Worm (Caenorhabditis elegans) whole organism, young adult: Measurements from ENCODE around the gene sri-47.

Experiments used
- D2030.7 ChIP-seq: fragments of 200-800 bp; sonication (Bioruptor generic); IDR thresholded peaks from 2 replicates; pipeline ENCODE4 v1.3.6; 2022; ENCODE audit warnings: missing genetic modification reagents, missing genetic modification characterization, missing compliant biosample characterization
- F49E8.2 ChIP-seq: sonication (generic microtip); optimal IDR thresholded peaks from 3 replicates; lab custom pipeline; 2017; ENCODE audit warnings: missing genetic modification characterization, mild to moderate bottlenecking, missing compliant biosample characterization, antibody characterized with exemption, moderate library complexity; ENCODE audit not compliant: insufficient read depth
- F57C9.4 ChIP-seq: sonication (generic microtip); optimal IDR thresholded peaks from 2 replicates; lab custom pipeline; 2017; ENCODE audit warnings: mild to moderate bottlenecking, missing genetic modification characterization, missing compliant biosample characterization
- K12H6.12 ChIP-seq: fragments of 200-800 bp; sonication (Bioruptor generic); optimal IDR thresholded peaks from 2 replicates; lab custom pipeline; 2018; ENCODE audit warnings: mild to moderate bottlenecking, missing genetic modification characterization, missing compliant biosample characterization
- Y53F4B.3 ChIP-seq: fragments of 200-800 bp; sonication (Bioruptor generic); IDR thresholded peaks from 2 replicates; pipeline ENCODE4 v1.3.6; 2022; ENCODE audit warnings: missing genetic modification reagents, missing genetic modification characterization, missing compliant biosample characterization
- atf-7 ChIP-seq: sonication (generic microtip); optimal IDR thresholded peaks from 2 replicates; lab custom pipeline; 2017; ENCODE audit warnings: mild to moderate bottlenecking, missing genetic modification characterization, missing compliant biosample characterization
- attf-3 ChIP-seq: fragments of 200-800 bp; sonication (Bioruptor generic); conservative IDR thresholded peaks from 2 replicates; pipeline ENCODE4 v1.3.6; 2022; ENCODE audit warnings: missing genetic modification reagents, missing genetic modification characterization, missing compliant biosample characterization
- bed-1 ChIP-seq: fragments of 200-800 bp; sonication (Bioruptor generic); IDR thresholded peaks from 2 replicates; pipeline ENCODE4 v1.3.6; 2022; ENCODE audit warnings: missing genetic modification reagents, missing genetic modification characterization, missing compliant biosample characterization
- bed-2 ChIP-seq: fragments of 200-800 bp; sonication (Bioruptor generic); IDR thresholded peaks from 2 replicates; pipeline ENCODE4 v1.3.6; 2022; ENCODE audit warnings: missing genetic modification reagents, missing genetic modification characterization, missing compliant biosample characterization
- ccch-3 ChIP-seq: fragments of 200-800 bp; sonication (Bioruptor generic); optimal IDR thresholded peaks from 2 replicates; lab custom pipeline; 2018; ENCODE audit warnings: mild to moderate bottlenecking, missing genetic modification characterization, missing compliant biosample characterization
- cebp-1 ChIP-seq, 2 experiments: fragments of 200-800 bp in 1 of 2; sonication (Bioruptor generic) in 1 of 2; sonication (generic microtip) in 1 of 2; IDR thresholded peaks in 1 of 2; optimal IDR thresholded peaks in 1 of 2; 2 replicates each; pipeline versions ENCODE4 v1.3.6 to Lab custom; 2017 to 2022; ENCODE audit warnings: missing compliant biosample characterization in 2 of 2, missing genetic modification characterization in 2 of 2, mild to moderate bottlenecking in 1 of 2, missing genetic modification reagents in 1 of 2, moderate library complexity in 1 of 2
- ceh-100 ChIP-seq: fragments of 200-800 bp; sonication (Bioruptor generic); IDR thresholded peaks from 2 replicates; pipeline ENCODE4 v1.3.6; 2022; ENCODE audit warnings: missing genetic modification reagents, missing genetic modification characterization, missing compliant biosample characterization
- ceh-79 ChIP-seq: sonication (generic microtip); optimal IDR thresholded peaks from 2 replicates; lab custom pipeline; 2017; ENCODE audit warnings: mild to moderate bottlenecking, missing genetic modification characterization, missing compliant biosample characterization
- die-1 ChIP-seq: sonication (generic microtip); optimal IDR thresholded peaks from 2 replicates; lab custom pipeline; 2016; ENCODE audit warnings: missing genotype, mild to moderate bottlenecking, missing genetic modification characterization, missing compliant biosample characterization
- dox-1 ChIP-seq: fragments of 200-800 bp; sonication (Bioruptor generic); IDR thresholded peaks from 2 replicates; pipeline ENCODE4 v1.3.6; 2022; ENCODE audit warnings: missing genetic modification reagents, missing genetic modification characterization, missing compliant biosample characterization
- egl-18 ChIP-seq: fragments of 200-800 bp; sonication (Bioruptor generic); IDR thresholded peaks from 2 replicates; pipeline ENCODE4 v1.3.6; 2022; ENCODE audit warnings: missing genetic modification reagents, missing genetic modification characterization, missing compliant biosample characterization
- hlh-12 ChIP-seq: sonication (generic microtip); optimal IDR thresholded peaks from 2 replicates; lab custom pipeline; 2016; ENCODE audit warnings: missing genetic modification characterization, missing compliant biosample characterization
- lag-1 ChIP-seq: fragments of 200-800 bp; sonication (Bioruptor generic); IDR thresholded peaks from 2 replicates; pipeline ENCODE4 v1.3.6; 2022; ENCODE audit warnings: missing genetic modification reagents, missing genetic modification characterization, missing compliant biosample characterization
- lin-26 ChIP-seq: fragments of 200-800 bp; sonication (Bioruptor generic); IDR thresholded peaks from 2 replicates; pipeline ENCODE4 v1.3.6; 2022; ENCODE audit warnings: missing genetic modification reagents, missing genetic modification characterization, missing compliant biosample characterization
- lin-35 ChIP-seq, 3 experiments: fragments of 150-350 bp in 2 of 3; sonication (generic microtip) in 1 of 3; optimal IDR thresholded peaks; 2 replicates each; lab custom pipeline; 2014 to 2018; ENCODE audit warnings: missing biosample characterization in 3 of 3, missing genetic modification characterization in 3 of 3, missing genetic modification reagents in 3 of 3
- madf-8 ChIP-seq: fragments of 200-800 bp; sonication (Bioruptor generic); conservative IDR thresholded peaks from 2 replicates; pipeline ENCODE4 v1.3.6; 2022; ENCODE audit warnings: missing genetic modification reagents, missing genetic modification characterization, missing compliant biosample characterization
- mes-4 ChIP-seq: sonication (generic microtip); optimal IDR thresholded peaks from 2 replicates; lab custom pipeline; 2016; ENCODE audit warnings: missing genotype, missing genetic modification characterization, missing compliant biosample characterization
- mxl-1 ChIP-seq: sonication (generic microtip); optimal IDR thresholded peaks from 2 replicates; lab custom pipeline; 2016; ENCODE audit warnings: missing genetic modification characterization, missing compliant biosample characterization
- nhr-120 ChIP-seq: fragments of 200-800 bp; sonication (Bioruptor generic); IDR thresholded peaks from 2 replicates; pipeline ENCODE4 v1.3.6; 2022; ENCODE audit warnings: missing genetic modification characterization, missing compliant biosample characterization
- nhr-80 ChIP-seq: sonication (generic microtip); optimal IDR thresholded peaks from 2 replicates; lab custom pipeline; 2016; ENCODE audit warnings: missing genetic modification characterization, missing compliant biosample characterization
- pbrm-1 ChIP-seq: fragments of 200-800 bp; sonication (Bioruptor generic); IDR thresholded peaks from 2 replicates; pipeline ENCODE4 v1.3.6; 2022; ENCODE audit warnings: missing genetic modification reagents, missing genetic modification characterization, missing compliant biosample characterization
- sdz-38 ChIP-seq: sonication (generic microtip); optimal IDR thresholded peaks from 2 replicates; lab custom pipeline; 2016; ENCODE audit warnings: missing genotype, missing genetic modification characterization, missing compliant biosample characterization
- snpc-4 ChIP-seq, 5 experiments: fragments of 150-350 bp in 1 of 5; sonication (generic microtip) in 4 of 5; optimal IDR thresholded peaks; 2 replicates each; lab custom pipeline; 2014 to 2018; ENCODE audit warnings: missing genetic modification characterization in 5 of 5, missing biosample characterization in 3 of 5, antibody characterized with exemption in 2 of 5, mild to moderate bottlenecking in 2 of 5, missing compliant biosample characterization in 2 of 5, missing genotype in 2 of 5, moderate library complexity in 2 of 5, missing genetic modification reagents in 1 of 5
- sptf-2 ChIP-seq: fragments of 200-800 bp; sonication (Bioruptor generic); optimal IDR thresholded peaks from 2 replicates; lab custom pipeline; 2018; ENCODE audit warnings: mild to moderate bottlenecking, missing genetic modification characterization, missing compliant biosample characterization
- tbp1 ChIP-seq: fragments of 200-800 bp; sonication (Bioruptor generic); optimal IDR thresholded peaks from 2 replicates; lab custom pipeline; 2018; ENCODE audit warnings: mild to moderate bottlenecking, missing genetic modification characterization, missing compliant biosample characterization
- unc-130 ChIP-seq: sonication (generic microtip); optimal IDR thresholded peaks from 2 replicates; lab custom pipeline; 2016; ENCODE audit warnings: missing genetic modification reagents, missing genetic modification characterization, missing compliant biosample characterization
- zfh-2 ChIP-seq: fragments of 200-800 bp; sonication (Bioruptor generic); conservative IDR thresholded peaks from 2 replicates; pipeline ENCODE4 v1.3.6; 2022; ENCODE audit warnings: missing genetic modification reagents, missing genetic modification characterization, missing compliant biosample characterization
- ztf-28 ChIP-seq: fragments of 200-800 bp; sonication (Bioruptor generic); IDR thresholded peaks from 2 replicates; pipeline ENCODE4 v1.3.6; 2022; ENCODE audit warnings: missing genetic modification reagents, missing genetic modification characterization, missing compliant biosample characterization

The sri-47 gene

DNA sequence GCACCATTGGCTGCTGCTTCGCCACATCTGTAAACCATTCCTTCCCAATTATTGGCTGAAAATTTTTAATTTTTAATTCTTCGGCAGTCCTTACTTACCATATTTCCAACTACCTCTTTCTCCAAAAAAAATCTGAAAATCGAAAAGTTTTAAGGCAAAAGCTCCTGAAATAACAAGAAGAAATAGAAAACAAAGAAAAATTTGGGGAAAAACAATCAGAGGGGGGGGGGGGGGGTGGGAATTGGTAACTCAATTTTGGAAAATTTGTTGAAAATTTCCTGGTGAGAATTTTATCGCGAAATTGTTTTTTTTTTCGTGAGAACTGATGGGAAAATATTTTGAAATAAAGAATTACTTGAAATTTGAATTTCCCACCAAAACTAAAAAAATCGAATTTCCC lies 35.8 kb downstream of the sri-47 start, which contains the start of gene set-11:
set-11 (minus strand) TSS at position 101 of the 400 bp plus-strand sequence.
- TF ChIP-seq hlh-12 = no peak
- TF ChIP-seq mxl-1 (tag; lab: Kevin White, UChicago) = no peak
- no peak for TF ChIP-seq ccch-3 (GFP tag; lab: Kevin White, UChicago)
- no peak for TF ChIP-seq unc-130
- no peak for TF ChIP-seq sptf-2 (GFP tag; lab: Kevin White, UChicago)
- TF ChIP-seq bed-2 (GFP tag; lab: Robert Waterston, UW) = no peak
- no peak for TF ChIP-seq madf-8 (GFP tag; lab: Robert Waterston, UW)
- TF ChIP-seq ceh-100 (GFP tag; lab: Robert Waterston, UW) = no peak
- TF ChIP-seq egl-18 (GFP tag; lab: Robert Waterston, UW) = no peak

DNA sequence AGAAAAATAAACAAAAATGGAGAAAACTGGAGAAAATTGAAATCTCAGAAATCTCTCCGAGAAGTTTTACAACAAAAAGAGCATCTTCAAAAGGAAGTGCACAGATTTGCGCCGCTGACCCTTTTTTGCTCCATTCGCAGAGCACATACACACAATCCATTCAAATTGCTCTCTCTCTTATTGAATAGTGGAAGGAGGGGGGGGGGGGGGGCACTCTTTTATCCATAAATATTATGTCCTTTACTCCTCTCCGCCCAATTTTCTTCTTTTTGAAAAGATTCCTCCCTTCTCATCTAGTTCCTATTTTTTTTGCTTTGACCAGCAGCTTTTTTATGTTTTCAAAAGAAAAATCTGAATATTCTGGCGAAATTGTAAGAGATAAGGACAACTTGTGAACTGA lies 38.4 kb downstream of the sri-47 start:
- TF ChIP-seq lag-1 (GFP tag; lab: Robert Waterston, UW) (no peak), F49E8.2 (tag; lab: Kevin White, UChicago) (no peak)

DNA sequence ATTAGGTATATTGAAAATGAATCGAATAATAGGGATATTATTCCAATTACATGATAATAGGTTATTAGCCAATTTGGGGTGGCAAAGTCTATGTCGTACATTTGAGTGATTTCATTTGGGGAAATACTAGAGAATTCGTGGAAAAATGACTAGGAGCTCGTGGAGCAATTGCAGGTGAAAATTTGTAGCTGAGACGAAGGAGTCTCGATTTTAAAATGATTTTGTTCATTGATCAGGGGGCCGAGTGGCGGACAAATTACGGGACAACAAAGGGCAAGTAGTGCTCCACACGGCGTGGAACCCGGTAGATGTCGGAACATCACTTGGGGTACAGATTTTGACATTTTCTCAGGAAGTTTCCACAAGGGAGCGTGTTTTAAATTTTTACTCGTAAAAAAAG lies 41.7 kb downstream of the sri-47 start, which contains the start of gene sri-62:
sri-62 (minus strand) TSS at position 101 of the 400 bp plus-strand sequence.
- TF ChIP-seq lin-35 (GFP tag; optimal IDR thresholded peaks at IDR 0.05; lab: Kevin White, UChicago) = no peak
- TF ChIP-seq die-1 (tag; lab: Kevin White, UChicago) = no peak
- TF ChIP-seq sdz-38 (tag; lab: Kevin White, UChicago) = no peak
- TF ChIP-seq atf-7 (tag; lab: Kevin White, UChicago) = no peak
- TF ChIP-seq, all 124 proteins: peak for 0

DNA sequence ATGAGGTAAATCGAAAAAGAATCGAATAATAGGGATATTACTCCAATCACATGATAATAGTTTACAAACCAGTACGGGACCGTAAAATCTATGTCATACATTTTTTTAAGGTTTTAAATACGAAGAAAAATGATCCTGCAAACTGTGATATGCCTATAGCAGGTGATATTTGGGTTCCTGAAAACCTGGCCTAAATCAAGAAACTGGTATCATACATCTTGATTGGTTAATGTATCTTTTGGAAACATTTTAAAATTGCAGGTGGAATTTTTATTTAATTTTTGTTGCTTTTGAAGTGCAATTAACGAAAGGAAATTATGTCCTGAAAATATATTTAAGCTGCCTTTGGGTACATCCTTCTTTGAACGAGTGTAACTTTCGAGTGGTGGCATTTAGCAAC lies 43.5 kb downstream of the sri-47 start, which contains the start of gene sri-61:
sri-61 (minus strand) TSS at position 101 of the 400 bp plus-strand sequence.
- TF ChIP-seq Y53F4B.3 (no peak), hlh-12 (no peak), ztf-28 (GFP tag; lab: Robert Waterston, UW) (no peak), lin-26 (GFP tag; lab: Robert Waterston, UW) (no peak), unc-130 (no peak), attf-3 (no peak), pbrm-1 (GFP tag; lab: Robert Waterston, UW) (no peak), bed-1 (no peak), tbp1 (GFP tag; lab: Kevin White, UChicago) (no peak), dox-1 (no peak), bed-2 (GFP tag; lab: Robert Waterston, UW) (no peak), ceh-79 (tag; lab: Kevin White, UChicago) (no peak), F57C9.4 (tag; lab: Kevin White, UChicago) (no peak), nhr-80 (no peak), nhr-120 (GFP tag; lab: Robert Waterston, UW) (no peak), zfh-2 (GFP tag; lab: Robert Waterston, UW) (no peak), snpc-4 (GFP tag; optimal IDR thresholded peaks at IDR 0.05; lab: Kevin White, UChicago) (no peak), snpc-4 (tag; optimal IDR thresholded peaks at IDR 0.05; lab: Kevin White, UChicago) (no peak), mes-4 (no peak), D2030.7 (GFP tag; lab: Robert Waterston, UW) (no peak)

DNA sequence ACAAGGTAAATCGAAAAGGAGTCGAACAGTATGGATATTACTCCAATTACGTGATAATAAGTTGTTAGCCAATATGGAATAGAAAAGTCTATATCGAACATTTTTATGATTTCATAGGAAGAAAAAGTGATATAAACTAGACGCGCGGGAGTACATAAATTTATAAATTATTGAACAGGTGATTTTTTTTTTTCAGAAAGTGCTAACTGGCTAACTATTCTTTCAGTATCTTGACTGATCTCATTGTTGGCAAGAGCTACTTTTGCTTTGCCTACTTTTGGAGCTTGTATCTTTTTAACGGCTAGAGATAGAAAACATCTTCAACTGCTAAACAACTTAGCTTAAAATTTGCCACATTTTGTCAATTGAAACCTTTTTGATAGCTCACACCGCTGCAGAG lies 46.1 kb downstream of the sri-47 start, which contains the start of gene sri-60:
sri-60 (minus strand) TSS at position 101 of the 400 bp plus-strand sequence.
- no peak for TF ChIP-seq cebp-1 (GFP tag; IDR thresholded peaks at IDR 0.05; lab: Robert Waterston, UW)
- TF ChIP-seq cebp-1 (tag; optimal IDR thresholded peaks at IDR 0.05; lab: Kevin White, UChicago) = no peak
- no peak for TF ChIP-seq K12H6.12 (tag; lab: Kevin White, UChicago)
